Worm (Caenorhabditis elegans): ENCODE results near the gene K09C4.4.

DNA sequence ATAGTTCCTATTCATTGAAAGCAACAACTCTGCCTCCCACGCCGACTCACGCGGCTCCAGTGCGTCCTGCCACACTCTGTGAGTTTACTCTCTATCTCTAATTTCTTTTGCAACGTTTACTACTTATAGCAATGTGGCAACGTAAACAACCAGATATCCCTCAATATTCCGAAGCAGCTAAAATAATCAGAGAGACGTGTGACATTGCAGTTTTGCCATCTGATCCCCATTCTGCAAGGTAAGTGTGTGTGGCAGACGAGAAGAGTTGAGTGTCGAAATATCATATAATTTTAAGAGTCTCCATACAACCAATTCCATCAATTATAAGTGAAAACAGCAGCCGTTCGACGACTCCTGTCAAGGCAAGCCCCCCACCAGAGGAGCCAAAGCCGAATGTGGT lies 50.6 kb downstream of the K09C4.4 start:
- TF ChIP-seq nhr-25 (tag; optimal IDR thresholded peaks at IDR 0.05) (no peak), lin-39 (tag; optimal IDR thresholded peaks at IDR 0.05) (no peak)

Measured in whole organism, L3 larva.